Worm (Caenorhabditis elegans): ENCODE results near the gene srw-34.

The srw-34 gene

ce11 chrV:16487474-16487873, 34.7 kb downstream of the srw-34 start, which contains the start of gene Y32B12A.5:
Y32B12A.5 (minus strand) TSS chrV:16487574.
- TF ChIP-seq nhr-10 (tag; optimal IDR thresholded peaks at IDR 0.05) = no peak
- no peak for TF ChIP-seq lin-11 (tag; optimal IDR thresholded peaks at IDR 0.05)
- TF ChIP-seq alr-1 (tag; optimal IDR thresholded peaks at IDR 0.05) = no peak
- no peak for TF ChIP-seq elt-3 (tag; optimal IDR thresholded peaks at IDR 0.05)

DNA sequence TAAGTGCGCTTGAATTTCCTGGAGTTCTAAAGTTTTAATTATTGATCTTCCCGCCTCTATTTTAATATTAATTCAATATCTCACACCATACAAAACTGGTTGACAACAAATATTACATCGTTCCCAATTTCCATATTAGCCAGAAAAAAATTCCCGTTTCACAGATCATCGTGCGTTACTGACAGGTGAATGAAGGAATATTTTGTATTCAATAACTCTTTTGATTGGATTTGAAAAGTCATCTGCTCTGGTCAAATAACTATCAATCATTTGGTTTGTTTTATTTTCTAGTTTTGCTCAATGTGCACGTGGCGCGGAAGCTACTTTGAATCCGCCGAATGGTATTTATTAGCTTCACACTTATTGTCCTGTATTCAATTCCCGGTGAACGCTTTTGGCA, 38.5 kb downstream of the srw-34 start, which contains the start of gene srh-139:
Gene srh-139 (plus strand): TSS at position 301 of the 400 bp plus-strand sequence.
- no peak for TF ChIP-seq mbf-1 (tag; optimal IDR thresholded peaks at IDR 0.05)
- TF ChIP-seq ztf-1 (GFP tag; conservative IDR thresholded peaks at IDR 0.05) = no peak
- TF ChIP-seq elt-3 (tag; optimal IDR thresholded peaks at IDR 0.05) = no peak
- TF ChIP-seq egl-27 (tag; optimal IDR thresholded peaks at IDR 0.05) = no peak
- TF ChIP-seq nhr-129 (tag; optimal IDR thresholded peaks at IDR 0.05) = no peak
- no peak for TF ChIP-seq sem-4 (tag; optimal IDR thresholded peaks at IDR 0.05)
- no peak for TF ChIP-seq crh-2 (tag; optimal IDR thresholded peaks at IDR 0.05)
- no peak for TF ChIP-seq lin-11 (tag; optimal IDR thresholded peaks at IDR 0.05)

- no peak for TF ChIP-seq mbf-1 (tag; optimal IDR thresholded peaks at IDR 0.05)
- no peak for TF ChIP-seq ZK546.5 (tag; optimal IDR thresholded peaks at IDR 0.05)
- TF ChIP-seq egl-27 (tag; optimal IDR thresholded peaks at IDR 0.05) = no peak
- no peak for TF ChIP-seq aly-2 (tag; optimal IDR thresholded peaks at IDR 0.05)
- TF ChIP-seq sem-4 (tag; optimal IDR thresholded peaks at IDR 0.05) = no peak
- no peak for TF ChIP-seq ztf-4 (tag; optimal IDR thresholded peaks at IDR 0.05)
- no peak for TF ChIP-seq peb-1 (tag; optimal IDR thresholded peaks at IDR 0.05)
- TF ChIP-seq sma-3 (GFP tag; optimal IDR thresholded peaks at IDR 0.05) = no peak
- no peak for TF ChIP-seq gmeb-1 (tag; optimal IDR thresholded peaks at IDR 0.05)
- no peak for TF ChIP-seq nhr-6 (tag; optimal IDR thresholded peaks at IDR 0.05)
- TF ChIP-seq ama-1 (optimal IDR thresholded peaks at IDR 0.05) = no peak
- no peak for TF ChIP-seq ztf-1 (GFP tag; conservative IDR thresholded peaks at IDR 0.05)
- no peak for TF ChIP-seq unc-55 (GFP tag; optimal IDR thresholded peaks at IDR 0.05)
- TF ChIP-seq unc-62 (GFP tag; optimal IDR thresholded peaks at IDR 0.05) = no peak
- no peak for TF ChIP-seq mdl-1 (tag; optimal IDR thresholded peaks at IDR 0.05)
Measured at ce11 chrV:16483044-16483443, 39.1 kb downstream of the srw-34 start, which contains the start of gene F57E7.2. F57E7.2 (minus strand) TSS chrV:16483144.

ce11 chrV:16480919-16481630, 41.1 kb downstream of the srw-34 start, which contains the start of the genes F57E7.4 and spig-6:
F57E7.4 (minus strand) TSS chrV:16481019.
spig-6 (plus strand) TSS chrV:16481580.
- TF ChIP-seq F13H6.1 (tag; optimal IDR thresholded peaks at IDR 0.05) (no peak), fos-1 (tag; optimal IDR thresholded peaks at IDR 0.05) (no peak), ceh-82 (tag; optimal IDR thresholded peaks at IDR 0.05) (no peak), lin-13 (GFP tag; optimal IDR thresholded peaks at IDR 0.05) (no peak), gmeb-1 (tag; optimal IDR thresholded peaks at IDR 0.05) (no peak), ztf-11 (tag; optimal IDR thresholded peaks at IDR 0.05) (no peak), R02D3.7 (tag; optimal IDR thresholded peaks at IDR 0.05) (no peak), snpc-4 (tag; optimal IDR thresholded peaks at IDR 0.05) (no peak), alr-1 (tag; optimal IDR thresholded peaks at IDR 0.05) (no peak)

- TF ChIP-seq ama-1 (optimal IDR thresholded peaks at IDR 0.05) (no peak), C34F6.9 (tag; optimal IDR thresholded peaks at IDR 0.05) (no peak), aly-2 (tag; optimal IDR thresholded peaks at IDR 0.05) (no peak), R02D3.7 (tag; optimal IDR thresholded peaks at IDR 0.05) (no peak), lin-39 (tag; optimal IDR thresholded peaks at IDR 0.05) (no peak), mab-5 (tag; optimal IDR thresholded peaks at IDR 0.05) (no peak), nhr-77 (tag; optimal IDR thresholded peaks at IDR 0.05) (no peak), sma-3 (GFP tag; optimal IDR thresholded peaks at IDR 0.05) (no peak), Y55F3AM.14 (GFP tag; optimal IDR thresholded peaks at IDR 0.05) (no peak), zag-1 (tag; optimal IDR thresholded peaks at IDR 0.05) (no peak), unc-55 (GFP tag; optimal IDR thresholded peaks at IDR 0.05) (no peak), nhr-10 (tag; optimal IDR thresholded peaks at IDR 0.05) (no peak)
Measured at ce11 chrV:16479275-16479674, 42.9 kb downstream of the srw-34 start, which contains the start of gene T08G3.11. T08G3.11 (minus strand) TSS chrV:16479375.
